Fruit fly (Drosophila melanogaster) whole organism, prepupa: ENCODE results near the gene CG32074.

Experiments
- Blimp-1 ChIP-seq: fragments of 200-800 bp; sonication (Bioruptor generic); optimal IDR thresholded peaks from 3 replicates; lab custom pipeline; 2017; ENCODE audit warnings: missing biosample characterization, missing genetic modification characterization, mild to moderate bottlenecking, moderate library complexity, missing genetic modification reagents
- CG10631 ChIP-seq: fragments of 200-800 bp; sonication (Bioruptor generic); optimal IDR thresholded peaks from 2 replicates; lab custom pipeline; 2016; ENCODE audit warnings: missing biosample characterization, missing genetic modification characterization
- CG10669 ChIP-seq: fragments of 200-800 bp; sonication (Bioruptor generic); optimal IDR thresholded peaks from 3 replicates; lab custom pipeline; 2018; ENCODE audit warnings: missing biosample characterization, mild to moderate bottlenecking, missing genetic modification characterization, moderate library complexity
- CG31627 ChIP-seq: fragments of 200-800 bp; sonication (Bioruptor generic); optimal IDR thresholded peaks from 3 replicates; lab custom pipeline; 2016; ENCODE audit warnings: missing biosample characterization, missing genetic modification characterization
- CG3919 ChIP-seq: fragments of 200-800 bp; sonication (Bioruptor generic); optimal IDR thresholded peaks from 3 replicates; lab custom pipeline; 2016; ENCODE audit warnings: missing biosample characterization, missing genetic modification characterization
- CG4318 ChIP-seq: fragments of 200-800 bp; sonication (Bioruptor generic); optimal IDR thresholded peaks from 3 replicates; lab custom pipeline; 2017; ENCODE audit warnings: missing biosample characterization, mild to moderate bottlenecking, missing genetic modification characterization
- CG6163 ChIP-seq: fragments of 200-800 bp; sonication (Bioruptor generic); IDR thresholded peaks from 3 replicates; pipeline ENCODE4 v1.3.6; 2022; ENCODE audit warnings: missing biosample characterization, missing genetic modification characterization
- CG6276 ChIP-seq: fragments of 200-800 bp; sonication (Bioruptor generic); optimal IDR thresholded peaks from 2 replicates; lab custom pipeline; 2017; ENCODE audit warnings: missing biosample characterization, mild to moderate bottlenecking, missing genetic modification characterization
- CG6792 ChIP-seq: fragments of 200-800 bp; sonication (Bioruptor generic); optimal IDR thresholded peaks from 3 replicates; lab custom pipeline; 2016; ENCODE audit warnings: missing biosample characterization, missing genetic modification characterization
- CG6808 ChIP-seq: fragments of 200-800 bp; sonication (Bioruptor generic); optimal IDR thresholded peaks from 3 replicates; lab custom pipeline; 2017; ENCODE audit warnings: missing biosample characterization, missing genetic modification characterization, mild to moderate bottlenecking, moderate library complexity, missing genetic modification reagents
- CG6854 ChIP-seq: fragments of 200-800 bp; sonication (Bioruptor generic); optimal IDR thresholded peaks from 2 replicates; lab custom pipeline; 2017; ENCODE audit warnings: missing biosample characterization, mild to moderate bottlenecking, missing genetic modification characterization
- CG7368 ChIP-seq: fragments of 200-800 bp; sonication (Bioruptor generic); optimal IDR thresholded peaks from 3 replicates; lab custom pipeline; 2016; ENCODE audit warnings: missing biosample characterization, missing genetic modification characterization
- CG8119 ChIP-seq: fragments of 200-800 bp; sonication (Bioruptor generic); IDR thresholded peaks from 3 replicates; pipeline ENCODE4 v1.3.6; 2022; ENCODE audit warnings: missing biosample characterization, missing genetic modification characterization
- CG8632 ChIP-seq: fragments of 200-800 bp; sonication (Bioruptor generic); optimal IDR thresholded peaks from 3 replicates; lab custom pipeline; 2016; ENCODE audit warnings: missing biosample characterization, missing genetic modification characterization
- CG9139 ChIP-seq: fragments of 200-800 bp; sonication (Bioruptor generic); optimal IDR thresholded peaks from 3 replicates; lab custom pipeline; 2017; ENCODE audit warnings: missing biosample characterization, mild to moderate bottlenecking, missing genetic modification characterization
- Ets96B ChIP-seq: fragments of 200-800 bp; optimal IDR thresholded peaks from 2 replicates; lab custom pipeline; 2019; ENCODE audit warnings: missing biosample characterization, mild to moderate bottlenecking, missing genetic modification characterization, moderate library complexity
- Gug ChIP-seq: fragments of 200-800 bp; sonication (Bioruptor generic); IDR thresholded peaks from 2 replicates; pipeline ENCODE4 v1.3.6; 2022; ENCODE audit warnings: missing biosample characterization, missing genetic modification characterization
- Hr38 ChIP-seq: sonication (Bioruptor generic); optimal IDR thresholded peaks from 2 replicates; lab custom pipeline; 2016; ENCODE audit warnings: missing biosample characterization, missing genetic modification characterization
- Hr39 ChIP-seq: fragments of 200-800 bp; sonication (Bioruptor generic); optimal IDR thresholded peaks from 2 replicates; lab custom pipeline; 2016; ENCODE audit warnings: missing biosample characterization, missing genetic modification characterization
- Hr4 ChIP-seq: fragments of 200-800 bp; sonication (Bioruptor generic); optimal IDR thresholded peaks from 3 replicates; lab custom pipeline; 2016; ENCODE audit warnings: missing biosample characterization, missing genetic modification characterization
- Lpt ChIP-seq: fragments of 200-800 bp; sonication (Bioruptor generic); optimal IDR thresholded peaks from 3 replicates; lab custom pipeline; 2016; ENCODE audit warnings: missing biosample characterization, missing genetic modification characterization
- cyc ChIP-seq: fragments of 200-800 bp; sonication (Bioruptor generic); optimal IDR thresholded peaks from 3 replicates; lab custom pipeline; 2016; ENCODE audit warnings: missing biosample characterization, missing genetic modification characterization
- dac ChIP-seq: fragments of 200-800 bp; sonication (Bioruptor generic); optimal IDR thresholded peaks from 2 replicates; lab custom pipeline; 2017; ENCODE audit warnings: missing biosample characterization, mild to moderate bottlenecking, missing genetic modification characterization
- net ChIP-seq: fragments of 200-800 bp; sonication (Bioruptor generic); optimal IDR thresholded peaks from 3 replicates; lab custom pipeline; 2016; ENCODE audit warnings: missing biosample characterization, missing genetic modification characterization
- pdm3 ChIP-seq: fragments of 200-800 bp; sonication (Bioruptor generic); optimal IDR thresholded peaks from 3 replicates; lab custom pipeline; 2016; ENCODE audit warnings: missing biosample characterization, missing genetic modification characterization
- salr ChIP-seq, 2 experiments: fragments of 200-800 bp; sonication (Bioruptor generic); optimal IDR thresholded peaks; 3 replicates each; lab custom pipeline; 2016 to 2018; ENCODE audit warnings: missing biosample characterization in 2 of 2, missing genetic modification characterization in 2 of 2, mild to moderate bottlenecking in 1 of 2
- spab ChIP-seq: fragments of 200-800 bp; sonication (Bioruptor generic); optimal IDR thresholded peaks from 2 replicates; lab custom pipeline; 2017; ENCODE audit warnings: missing biosample characterization, mild to moderate bottlenecking, missing genetic modification characterization, missing genetic modification reagents
- ss ChIP-seq, 2 experiments: fragments of 200-800 bp; sonication (Bioruptor generic); optimal IDR thresholded peaks; 2 replicates in 1 of 2; 3 replicates in 1 of 2; lab custom pipeline; 2017 to 2018; ENCODE audit warnings: mild to moderate bottlenecking in 2 of 2, missing biosample characterization in 2 of 2, missing genetic modification characterization in 2 of 2, moderate library complexity in 1 of 2
- svp ChIP-seq: fragments of 200-800 bp; sonication (Bioruptor generic); peaks from one replicate; lab custom pipeline; 2016; ENCODE audit warnings: missing biosample characterization, missing genetic modification characterization
- vri ChIP-seq: fragments of 200-800 bp; sonication (Bioruptor generic); optimal IDR thresholded peaks from 3 replicates; lab custom pipeline; 2016; ENCODE audit warnings: missing biosample characterization, mild to moderate bottlenecking, missing genetic modification characterization

CG32074 gene

DNA sequence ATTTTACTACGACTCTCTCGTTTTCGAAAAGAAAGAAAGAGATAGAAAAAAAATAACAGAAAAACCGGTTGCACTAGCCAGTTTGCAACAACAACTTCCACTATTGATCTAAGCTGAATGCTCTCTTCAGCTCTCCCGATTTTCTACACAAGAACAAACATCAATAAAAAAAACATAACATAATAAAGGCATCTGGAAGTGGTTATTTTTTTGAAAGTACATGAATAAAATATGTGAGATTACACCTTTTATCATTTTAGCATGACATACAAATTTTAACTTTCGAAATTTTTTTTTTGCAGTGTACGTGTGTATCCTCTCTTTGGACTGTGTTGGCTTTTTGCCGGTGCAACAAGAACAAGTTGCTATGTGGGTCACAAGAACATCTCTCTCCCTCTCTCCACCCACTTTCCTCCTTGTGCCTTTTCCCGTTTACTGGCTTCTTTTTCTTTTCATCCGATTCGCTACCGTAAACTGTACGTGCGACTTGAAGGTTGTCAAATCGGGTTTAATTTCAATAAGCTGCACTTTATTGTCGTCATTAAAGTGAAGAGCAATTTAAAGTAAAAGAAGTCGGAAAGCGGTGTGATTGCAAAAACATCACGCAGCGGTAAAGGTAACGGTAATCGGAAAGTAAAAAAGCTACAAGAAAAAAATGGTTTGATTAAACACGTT is 47.4 kb downstream of the CG32074 start (continued):
- TF ChIP-seq salr (GFP tag; optimal IDR thresholded peaks at IDR 0.05; lab: Kevin White, UChicago): peak; percentile 94 to 99
- no peak for TF ChIP-seq Hr39
- peak; percentile 94 for TF ChIP-seq dac (GFP tag; lab: Kevin White, UChicago)
- peak; percentile 98 for TF ChIP-seq CG10631 (GFP tag; lab: Kevin White, UChicago)
- TF ChIP-seq vri (GFP tag; lab: Kevin White, UChicago): peak; percentile 63
- peak; percentile 93 for TF ChIP-seq CG8632 (GFP tag; lab: Kevin White, UChicago)
- peak; percentile 87 for TF ChIP-seq CG31627 (GFP tag; lab: Kevin White, UChicago)
- peak; percentile 98 for TF ChIP-seq pdm3
- peak; percentile 98 for TF ChIP-seq CG3919
- peak; percentile 95 for TF ChIP-seq spab (GFP tag; lab: Kevin White, UChicago)
- TF ChIP-seq CG6276: peak; percentile 99
- TF ChIP-seq Gug (GFP tag; lab: Robert Waterston, UW): peak; percentile 99
- peak; percentile 96 for TF ChIP-seq CG10669
- peak; percentile 96 for TF ChIP-seq CG4318
- TF ChIP-seq Blimp-1 (GFP tag; lab: Kevin White, UChicago): peak; percentile 68
- peak; percentile 90 for TF ChIP-seq cyc (GFP tag; lab: Kevin White, UChicago)
- peak; percentile 99 for TF ChIP-seq CG6163
- peak; percentile 93 for TF ChIP-seq Hr38 (GFP tag; lab: Kevin White, UChicago)
- peak; percentile 99 for TF ChIP-seq net (GFP tag; lab: Kevin White, UChicago)
- peak; percentile 97 for TF ChIP-seq Ets96B
- peak; percentile 66 for TF ChIP-seq CG6854 (GFP tag; lab: Kevin White, UChicago)
- TF ChIP-seq Hr4: peak; percentile 99
- peak; percentile 99 for TF ChIP-seq Lpt (GFP tag; lab: Kevin White, UChicago)
- no peak for TF ChIP-seq svp
- peak; percentile 94 for TF ChIP-seq CG6792 (GFP tag; lab: Kevin White, UChicago)
- peak; percentile 96 for TF ChIP-seq CG7368 (GFP tag; lab: Kevin White, UChicago)
- peak; percentile 100 for TF ChIP-seq CG8119 (GFP tag; lab: Robert Waterston, UW)
- TF ChIP-seq CG9139: peak; percentile 93
- peak; percentile 93 for TF ChIP-seq CG6808

dm6 chr3L:11083605-11084004 is 48.5 kb downstream of the CG32074 start:
- TF ChIP-seq vri (GFP tag; lab: Kevin White, UChicago) (no peak), Blimp-1 (GFP tag; lab: Kevin White, UChicago) (peak; percentile 51), CG8119 (GFP tag; lab: Robert Waterston, UW) (peak; percentile 24; the same call in 1 of the 3 replicates), ss (GFP tag; optimal IDR thresholded peaks at IDR 0.05; lab: Kevin White, UChicago) (no peak)
